Worm (Caenorhabditis elegans) whole organism, L2 larva: ENCODE data around the gene dhhc-9.

ENCODE experiments used
- R02D3.7 ChIP-seq: fragments of 150-350 bp; optimal IDR thresholded peaks from 2 replicates; lab custom pipeline; 2014; ENCODE audit warnings: missing biosample characterization, missing genetic modification characterization
- ama-1 ChIP-seq: fragments of 150-350 bp; optimal IDR thresholded peaks from 2 replicates; lab custom pipeline; 2018; ENCODE audit warnings: inconsistent platforms
- blmp-1 ChIP-seq: sonication (generic microtip); optimal IDR thresholded peaks from 2 replicates; lab custom pipeline; 2017; ENCODE audit warnings: missing genetic modification characterization, mild to moderate bottlenecking, missing compliant biosample characterization, antibody characterized with exemption, moderate library complexity; ENCODE audit not compliant: insufficient read depth
- dmd-4 ChIP-seq: sonication (generic microtip); optimal IDR thresholded peaks from 2 replicates; lab custom pipeline; 2017; ENCODE audit warnings: missing biosample characterization, missing genetic modification characterization
- egl-27 ChIP-seq: sonication (generic microtip); optimal IDR thresholded peaks from 3 replicates; lab custom pipeline; 2017; ENCODE audit warnings: missing biosample characterization, missing genetic modification reagents, missing genetic modification characterization
- fos-1 ChIP-seq: fragments of 150-350 bp; optimal IDR thresholded peaks from 2 replicates; lab custom pipeline; 2014; ENCODE audit warnings: missing biosample characterization, missing genetic modification characterization
- lin-39 ChIP-seq: fragments of 150-350 bp; optimal IDR thresholded peaks from 2 replicates; lab custom pipeline; 2014; ENCODE audit warnings: missing biosample characterization, missing genetic modification reagents, missing genetic modification characterization
- lsy-2 ChIP-seq, 2 experiments: fragments of 150-350 bp in 1 of 2; sonication (generic microtip) in 1 of 2; optimal IDR thresholded peaks; 2 replicates each; lab custom pipeline; 2014 to 2017; ENCODE audit warnings: missing biosample characterization in 2 of 2, missing genetic modification characterization in 2 of 2
- mdl-1 ChIP-seq, 2 experiments: fragments of 150-350 bp in 1 of 2; sonication (generic microtip) in 1 of 2; optimal IDR thresholded peaks; 2 replicates each; lab custom pipeline; 2017; ENCODE audit warnings: missing biosample characterization in 2 of 2, missing genetic modification characterization in 2 of 2
- nhr-11 ChIP-seq: fragments of 150-350 bp; optimal IDR thresholded peaks from 2 replicates; lab custom pipeline; 2014; ENCODE audit warnings: missing biosample characterization, missing genetic modification characterization
- nhr-23 ChIP-seq: fragments of 150-350 bp; optimal IDR thresholded peaks from 2 replicates; lab custom pipeline; 2014; ENCODE audit warnings: missing biosample characterization, missing genetic modification reagents, missing genetic modification characterization
- snpc-4 ChIP-seq: fragments of 150-350 bp; optimal IDR thresholded peaks from 2 replicates; lab custom pipeline; 2014; ENCODE audit warnings: missing biosample characterization, missing genetic modification characterization

DNA sequence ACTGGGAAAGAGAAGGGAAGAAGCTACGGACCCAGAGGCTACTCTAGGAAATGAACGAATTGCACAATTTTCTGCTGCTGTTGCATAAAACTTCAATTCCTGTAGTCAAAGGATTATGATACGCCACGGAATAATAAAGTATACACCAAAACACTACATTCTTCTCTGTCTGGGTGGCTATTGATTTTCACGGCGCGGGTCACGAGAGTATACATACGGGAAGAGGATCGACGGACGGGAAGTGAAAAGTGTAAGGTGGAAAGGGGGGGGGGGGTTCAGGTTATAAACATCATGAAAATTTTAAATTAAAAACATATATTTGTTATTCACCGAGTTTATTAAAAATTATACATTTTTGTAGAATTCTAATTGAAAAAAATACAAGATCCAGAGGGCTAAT lies 37.5 kb upstream of the dhhc-9 start:
- TF ChIP-seq R02D3.7 (tag; lab: Kevin White, UChicago) (no peak), snpc-4 (no peak), ama-1 (no peak), mdl-1 (tag; optimal IDR thresholded peaks at IDR 0.05; lab: Kevin White, UChicago) (no peak), blmp-1 (tag; lab: Kevin White, UChicago) (no peak), dmd-4 (no peak), egl-27 (tag; lab: Kevin White, UChicago) (no peak), nhr-23 (tag; lab: Kevin White, UChicago) (no peak), fos-1 (tag; lab: Kevin White, UChicago) (no peak), lin-39 (no peak), nhr-11 (tag; lab: Kevin White, UChicago) (no peak), lsy-2 (tag; optimal IDR thresholded peaks at IDR 0.05; lab: Kevin White, UChicago) (no peak)
